Fruit fly (Drosophila melanogaster) whole organism, embryonic: ENCODE results near the gene CG4020.
A peak's percentile ranks its signal among the peaks of the same experiment; 100 is the strongest.

Source experiments
- Blimp-1 ChIP-seq: fragments of 200-800 bp; sonication (Bioruptor generic); optimal IDR thresholded peaks from 3 replicates; lab custom pipeline; 2018; ENCODE audit warnings: missing biosample characterization, missing genetic modification characterization, mild to moderate bottlenecking, moderate library complexity, missing genetic modification reagents
- CG8290 ChIP-seq, 3 experiments: fragments of 200-800 bp; sonication (Bioruptor generic); optimal IDR thresholded peaks; 2 replicates each; lab custom pipeline; 2016 to 2019; ENCODE audit warnings: missing biosample characterization in 3 of 3, missing genetic modification characterization in 3 of 3, mild to moderate bottlenecking in 2 of 3, moderate library complexity in 1 of 3
- NC2β ChIP-seq: fragments of 200-800 bp; sonication (Bioruptor generic); optimal IDR thresholded peaks from 2 replicates; lab custom pipeline; 2016; ENCODE audit warnings: missing biosample characterization, missing genetic modification characterization
- YL-1 ChIP-seq: fragments of 200-800 bp; sonication (Bioruptor generic); optimal IDR thresholded peaks from 3 replicates; lab custom pipeline; 2017; ENCODE audit warnings: missing biosample characterization, mild to moderate bottlenecking, missing genetic modification characterization
- trh ChIP-seq: fragments of 200-800 bp; sonication (Bioruptor generic); optimal IDR thresholded peaks from 2 replicates; lab custom pipeline; 2016; ENCODE audit warnings: missing biosample characterization, missing genetic modification characterization
- z ChIP-seq: fragments of 200-800 bp; sonication (Bioruptor generic); IDR thresholded peaks from 3 replicates; pipeline ENCODE4 v1.3.6; 2022; ENCODE audit warnings: missing biosample characterization, missing genetic modification characterization

dm6 chrX:5905086-5905400, 503 bp upstream of the CG4020 start:
- TF ChIP-seq CG8290 (GFP tag; optimal IDR thresholded peaks at IDR 0.05; lab: Kevin White, UChicago) (no peak), CG8290 (tag; optimal IDR thresholded peaks at IDR 0.05; lab: Kevin White, UChicago) (no peak), NC2β (GFP tag; lab: Kevin White, UChicago) (no peak), Blimp-1 (GFP tag; lab: Kevin White, UChicago) (peak; percentile 3), z (GFP tag; lab: Robert Waterston, UW) (no peak), trh (no peak), YL-1 (GFP tag; lab: Kevin White, UChicago) (no peak)
